Fruit fly (Drosophila melanogaster): Measurements from ENCODE around the gene CG13727.

- no peak for TF ChIP-seq EcR (GFP tag; optimal IDR thresholded peaks at IDR 0.05)
- no peak for TF ChIP-seq Dll (optimal IDR thresholded peaks at IDR 0.05)
- TF ChIP-seq psq (optimal IDR thresholded peaks at IDR 0.05): no peak
- no peak for TF ChIP-seq CG8478 (optimal IDR thresholded peaks at IDR 0.05)
- no peak for TF ChIP-seq pan (optimal IDR thresholded peaks at IDR 0.05)
- TF ChIP-seq usp (GFP tag; optimal IDR thresholded peaks at IDR 0.05): no peak
Observed at dm6 chr3L:17359225-17359773, 18.2 kb upstream of the CG13727 start, which contains the start of gene tap.
